Fruit fly (Drosophila melanogaster) whole organism, prepupa: ENCODE measurements around the gene CG10041.

Experiments used
- CG11294 ChIP-seq: fragments of 200-800 bp; sonication (Bioruptor generic); IDR thresholded peaks from 2 replicates; pipeline ENCODE4 v1.3.6; 2022; ENCODE audit warnings: missing biosample characterization, missing genetic modification characterization
- CG15336 ChIP-seq: fragments of 200-800 bp; sonication (Bioruptor generic); IDR thresholded peaks from 2 replicates; pipeline ENCODE4 v1.3.6; 2022; ENCODE audit warnings: missing biosample characterization, missing genetic modification characterization
- CG31627 ChIP-seq: fragments of 200-800 bp; sonication (Bioruptor generic); optimal IDR thresholded peaks from 3 replicates; lab custom pipeline; 2016; ENCODE audit warnings: missing biosample characterization, missing genetic modification characterization
- CG6163 ChIP-seq: fragments of 200-800 bp; sonication (Bioruptor generic); IDR thresholded peaks from 3 replicates; pipeline ENCODE4 v1.3.6; 2022; ENCODE audit warnings: missing biosample characterization, missing genetic modification characterization
- CG6854 ChIP-seq: fragments of 200-800 bp; sonication (Bioruptor generic); optimal IDR thresholded peaks from 2 replicates; lab custom pipeline; 2017; ENCODE audit warnings: missing biosample characterization, mild to moderate bottlenecking, missing genetic modification characterization
- CG8319 ChIP-seq: fragments of 200-800 bp; sonication (Bioruptor generic); optimal IDR thresholded peaks from 3 replicates; lab custom pipeline; 2016; ENCODE audit warnings: missing biosample characterization, missing genetic modification characterization
- CG9139 ChIP-seq: fragments of 200-800 bp; sonication (Bioruptor generic); optimal IDR thresholded peaks from 3 replicates; lab custom pipeline; 2017; ENCODE audit warnings: missing biosample characterization, mild to moderate bottlenecking, missing genetic modification characterization
- Lpt ChIP-seq: fragments of 200-800 bp; sonication (Bioruptor generic); optimal IDR thresholded peaks from 3 replicates; lab custom pipeline; 2016; ENCODE audit warnings: missing biosample characterization, missing genetic modification characterization
- Met ChIP-seq: fragments of 200-800 bp; sonication (Bioruptor generic); optimal IDR thresholded peaks from 3 replicates; lab custom pipeline; 2016; ENCODE audit warnings: missing biosample characterization, missing genetic modification characterization
- Sox15 ChIP-seq: fragments of 200-800 bp; sonication (Bioruptor generic); optimal IDR thresholded peaks from 3 replicates; lab custom pipeline; 2016; ENCODE audit warnings: missing biosample characterization, missing genetic modification characterization
- acj6 ChIP-seq: fragments of 200-800 bp; sonication (Bioruptor generic); optimal IDR thresholded peaks from 3 replicates; lab custom pipeline; 2016; ENCODE audit warnings: missing biosample characterization, missing genetic modification characterization
- cyc ChIP-seq: fragments of 200-800 bp; sonication (Bioruptor generic); optimal IDR thresholded peaks from 3 replicates; lab custom pipeline; 2016; ENCODE audit warnings: missing biosample characterization, missing genetic modification characterization
- pdm3 ChIP-seq: fragments of 200-800 bp; sonication (Bioruptor generic); optimal IDR thresholded peaks from 3 replicates; lab custom pipeline; 2016; ENCODE audit warnings: missing biosample characterization, missing genetic modification characterization

DNA sequence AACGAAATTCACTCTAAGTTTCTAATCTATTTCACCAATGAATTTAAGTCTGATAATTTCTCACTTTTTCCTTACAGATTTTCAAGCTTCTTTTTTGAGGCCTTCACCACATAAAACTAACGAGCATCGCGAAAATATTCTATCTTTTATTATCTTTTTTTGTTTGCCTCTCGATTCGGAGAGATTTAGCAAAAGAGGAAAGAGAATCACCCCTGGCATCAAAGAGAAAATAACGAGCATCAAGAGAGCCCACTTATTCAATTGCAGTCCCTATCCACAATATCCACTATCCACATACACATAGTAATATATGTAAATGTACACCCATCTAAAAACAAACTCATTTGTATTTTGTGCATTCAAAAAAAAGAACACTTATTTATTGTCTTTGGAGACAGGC is 15.6 kb upstream of the CG10041 start, which contains the start of gene GstD9:
- no peak for TF ChIP-seq Lpt
- no peak for TF ChIP-seq CG6163 (GFP tag; lab: Robert Waterston, UW)
- no peak for TF ChIP-seq CG8319 (GFP tag; lab: Kevin White, UChicago)
- TF ChIP-seq CG31627 (GFP tag; lab: Kevin White, UChicago): no peak
- no peak for TF ChIP-seq Met (GFP tag; lab: Kevin White, UChicago)
- TF ChIP-seq cyc (GFP tag; lab: Kevin White, UChicago): no peak
- TF ChIP-seq CG15336: no peak
- TF ChIP-seq pdm3 (GFP tag; lab: Kevin White, UChicago): no peak
- no peak for TF ChIP-seq CG6854 (GFP tag; lab: Kevin White, UChicago)
- TF ChIP-seq Sox15 (GFP tag; lab: Kevin White, UChicago): no peak
- TF ChIP-seq CG11294: no peak
- TF ChIP-seq CG9139: no peak
- no peak for TF ChIP-seq acj6 (GFP tag; lab: Kevin White, UChicago)
